Worm (Caenorhabditis elegans) whole organism, mixed stage, embryonic: ENCODE measurements around the gene F16G10.5.

Experiments
- blmp-1 ChIP-seq: fragments of 150-350 bp; optimal IDR thresholded peaks from 2 replicates; lab custom pipeline; 2014; ENCODE audit warnings: missing biosample characterization, missing genetic modification characterization
- ces-1 ChIP-seq: fragments of 150-350 bp; optimal IDR thresholded peaks from 2 replicates; lab custom pipeline; 2014; ENCODE audit warnings: missing biosample characterization, missing genetic modification reagents, missing genetic modification characterization
- elt-1 ChIP-seq: sonication (generic microtip); optimal IDR thresholded peaks from 2 replicates; lab custom pipeline; 2017; ENCODE audit warnings: missing genetic modification characterization, mild to moderate bottlenecking, missing compliant biosample characterization, antibody characterized with exemption, moderate library complexity, borderline replicate concordance; ENCODE audit not compliant: insufficient read depth
- hlh-1 ChIP-seq: fragments of 150-350 bp; optimal IDR thresholded peaks from 2 replicates; lab custom pipeline; 2014; ENCODE audit warnings: missing biosample characterization, missing genetic modification reagents, missing genetic modification characterization
- mab-5 ChIP-seq: fragments of 150-350 bp; optimal IDR thresholded peaks from 2 replicates; lab custom pipeline; 2014; ENCODE audit warnings: missing biosample characterization, missing genetic modification characterization
- mep-1 ChIP-seq: fragments of 150-350 bp; optimal IDR thresholded peaks from 2 replicates; lab custom pipeline; 2017; ENCODE audit warnings: missing biosample characterization, missing genetic modification reagents, missing genetic modification characterization, inconsistent platforms
- nhr-28 ChIP-seq: fragments of 150-350 bp; optimal IDR thresholded peaks from 2 replicates; lab custom pipeline; 2014; ENCODE audit warnings: missing biosample characterization, missing genetic modification characterization
- pha-4 ChIP-seq: fragments of 150-350 bp; optimal IDR thresholded peaks from 2 replicates; lab custom pipeline; 2018; ENCODE audit warnings: missing biosample characterization, missing genetic modification reagents, missing genetic modification characterization
- snpc-4 ChIP-seq: fragments of 150-350 bp; optimal IDR thresholded peaks from 2 replicates; lab custom pipeline; 2014; ENCODE audit warnings: missing biosample characterization, missing genetic modification characterization
- unc-120 ChIP-seq: sonication (generic microtip); optimal IDR thresholded peaks from 2 replicates; lab custom pipeline; 2017; ENCODE audit warnings: missing genetic modification characterization, missing compliant biosample characterization; ENCODE audit not compliant: poor library complexity, severe bottlenecking
- unc-39 ChIP-seq: fragments of 150-350 bp; optimal IDR thresholded peaks from 2 replicates; lab custom pipeline; 2014; ENCODE audit warnings: missing biosample characterization, missing genetic modification characterization
- unc-62 ChIP-seq: fragments of 150-350 bp; optimal IDR thresholded peaks from 2 replicates; lab custom pipeline; 2014; ENCODE audit warnings: missing biosample characterization, missing genetic modification reagents, missing genetic modification characterization

DNA sequence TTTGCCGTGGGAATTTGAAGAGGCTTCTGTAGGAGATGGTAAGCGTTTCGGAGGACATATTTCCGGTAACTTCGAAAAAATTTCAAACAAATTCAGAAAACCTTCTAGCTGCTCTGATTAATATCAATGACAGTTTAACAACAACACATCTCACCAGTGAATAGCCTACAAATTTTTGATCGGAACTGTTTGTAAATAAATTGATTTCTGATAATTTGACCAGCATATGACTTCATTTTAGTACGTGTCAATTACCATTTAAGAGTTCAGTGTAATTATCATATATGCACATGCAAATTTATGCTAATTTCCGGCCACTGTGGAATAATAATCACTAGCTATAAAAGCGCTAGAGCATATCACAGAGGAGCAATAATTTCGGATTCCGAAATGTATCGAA is 42.2 kb upstream of the F16G10.5 start, which contains the start of gene ZK1240.11:
- no peak for TF ChIP-seq unc-120 (tag; lab: Kevin White, UChicago)
- no peak for TF ChIP-seq nhr-28 (tag; lab: Kevin White, UChicago)
- TF ChIP-seq blmp-1 (tag; lab: Kevin White, UChicago), result no peak
- TF ChIP-seq mep-1 (tag; lab: Kevin White, UChicago), result no peak
- no peak for TF ChIP-seq elt-1 (tag; lab: Kevin White, UChicago)
- TF ChIP-seq mab-5, result no peak
- TF ChIP-seq unc-62 (GFP tag; lab: Kevin White, UChicago), result no peak
- TF ChIP-seq hlh-1 (tag; lab: Kevin White, UChicago), result no peak
- TF ChIP-seq ces-1 (GFP tag; lab: Kevin White, UChicago), result no peak
- no peak for TF ChIP-seq unc-39 (tag; lab: Kevin White, UChicago)
- TF ChIP-seq snpc-4, result no peak
- TF ChIP-seq pha-4, result no peak
